Fruit fly (Drosophila melanogaster) whole organism, wandering third instar larva: ENCODE data around the gene CG31909.

ENCODE experiments used
- Abd-B ChIP-seq: fragments of >200 bp; optimal IDR thresholded peaks from 2 replicates; lab custom pipeline; 2017; ENCODE audit warnings: missing biosample characterization, missing genetic modification characterization
- CG32264 ChIP-seq: fragments of 200-800 bp; sonication (Bioruptor generic); optimal IDR thresholded peaks from 2 replicates; lab custom pipeline; 2016; ENCODE audit warnings: missing biosample characterization, missing genetic modification characterization
- CG9705 ChIP-seq: fragments of 200-800 bp; sonication (Bioruptor generic); optimal IDR thresholded peaks from 2 replicates; lab custom pipeline; 2018; ENCODE audit warnings: missing biosample characterization, mild to moderate bottlenecking, missing genetic modification characterization
- CrebA ChIP-seq: fragments of 200-800 bp; sonication (Bioruptor generic); optimal IDR thresholded peaks from 2 replicates; lab custom pipeline; 2016; ENCODE audit warnings: missing biosample characterization, mild to moderate bottlenecking, missing genetic modification characterization, borderline replicate concordance
- Dfd ChIP-seq: fragments of >200 bp; optimal IDR thresholded peaks from 2 replicates; lab custom pipeline; 2017; ENCODE audit warnings: missing biosample characterization, missing genetic modification characterization
- Dif ChIP-seq: fragments of 200-275, 200-300 bp; sonication (Bioruptor generic); optimal IDR thresholded peaks from 2 replicates; lab custom pipeline; 2018; ENCODE audit warnings: missing biosample characterization, missing genetic modification characterization; ENCODE audit not compliant: partially characterized antibody
- GATAd ChIP-seq: sonication (Bioruptor generic); optimal IDR thresholded peaks from 2 replicates; lab custom pipeline; 2016; ENCODE audit warnings: missing biosample characterization, missing genetic modification characterization
- HLH106 ChIP-seq: fragments of 200-800 bp; optimal IDR thresholded peaks from 3 replicates; lab custom pipeline; 2019; ENCODE audit warnings: missing biosample characterization, mild to moderate bottlenecking, missing genetic modification characterization, moderate library complexity
- Hnf4 ChIP-seq: fragments of 200-800 bp; sonication (Bioruptor generic); optimal IDR thresholded peaks from 2 replicates; lab custom pipeline; 2016; ENCODE audit warnings: missing biosample characterization, mild to moderate bottlenecking, missing genetic modification characterization
- Hr78 ChIP-seq: fragments of >200 bp; optimal IDR thresholded peaks from 2 replicates; lab custom pipeline; 2017; ENCODE audit warnings: missing biosample characterization, missing genetic modification characterization
- Hr83 ChIP-seq: fragments of 200-300 bp; sonication (Bioruptor generic); optimal IDR thresholded peaks from 2 replicates; lab custom pipeline; 2016; ENCODE audit warnings: missing biosample characterization, mild to moderate bottlenecking, missing genetic modification characterization, moderate library complexity; ENCODE audit not compliant: poor library complexity, severe bottlenecking
- Jra ChIP-seq: sonication (Bioruptor generic); optimal IDR thresholded peaks from 2 replicates; lab custom pipeline; 2016; ENCODE audit warnings: missing biosample characterization, missing genetic modification characterization
- Mio ChIP-seq: sonication (Bioruptor generic); optimal IDR thresholded peaks from 2 replicates; lab custom pipeline; 2016; ENCODE audit warnings: missing biosample characterization, missing genetic modification characterization
- Myc ChIP-seq: fragments of >200 bp; optimal IDR thresholded peaks from 2 replicates; lab custom pipeline; 2017
- N ChIP-seq: fragments of >200 bp; optimal IDR thresholded peaks from 2 replicates; lab custom pipeline; 2018; ENCODE audit warnings: missing biosample characterization, missing external identifiers, missing genetic modification characterization
- OdsH ChIP-seq: fragments of 200-800 bp; sonication (Bioruptor generic); optimal IDR thresholded peaks from 2 replicates; lab custom pipeline; 2016; ENCODE audit warnings: missing biosample characterization, mild to moderate bottlenecking, missing genetic modification characterization
- Rel ChIP-seq, 2 experiments: fragments of 200-800 bp; sonication (Bioruptor generic) in 1 of 2; optimal IDR thresholded peaks; 2 replicates in 1 of 2; 3 replicates in 1 of 2; lab custom pipeline; 2016 to 2019; ENCODE audit warnings: mild to moderate bottlenecking in 2 of 2, missing biosample characterization in 2 of 2, missing genetic modification characterization in 2 of 2, moderate library complexity in 1 of 2
- Sp1 ChIP-seq: fragments of 200-800 bp; sonication (Bioruptor generic); optimal IDR thresholded peaks from 3 replicates; lab custom pipeline; 2019; ENCODE audit warnings: missing biosample characterization, mild to moderate bottlenecking, missing genetic modification characterization, moderate library complexity
- Vsx2 ChIP-seq: fragments of 200-300, 225-300 bp; sonication (Bioruptor generic); optimal IDR thresholded peaks from 2 replicates; lab custom pipeline; 2018; ENCODE audit warnings: missing biosample characterization, missing genetic modification characterization; ENCODE audit not compliant: partially characterized antibody
- br ChIP-seq: fragments of 200-800 bp; sonication (Bioruptor generic); optimal IDR thresholded peaks from 2 replicates; lab custom pipeline; 2016; ENCODE audit warnings: missing biosample characterization, missing genetic modification characterization
- brk ChIP-seq: fragments of 200-800 bp; sonication (Bioruptor generic); optimal IDR thresholded peaks from 2 replicates; lab custom pipeline; 2016; ENCODE audit warnings: missing biosample characterization, mild to moderate bottlenecking, missing genetic modification characterization
- dl ChIP-seq, 2 experiments: fragments of 175-275, 200-275 bp in 1 of 2; fragments of 200-275 bp in 1 of 2; sonication (Bioruptor generic); optimal IDR thresholded peaks; lab custom pipeline; 2018; ENCODE audit warnings: mild to moderate bottlenecking in 2 of 2, missing biosample characterization in 2 of 2, missing genetic modification characterization in 2 of 2, moderate library complexity in 2 of 2; ENCODE audit not compliant: partially characterized antibody in 2 of 2, insufficient read depth in 1 of 2
- dmrt93B ChIP-seq: fragments of 200-800 bp; sonication (Bioruptor generic); optimal IDR thresholded peaks from 2 replicates; lab custom pipeline; 2018; ENCODE audit warnings: missing biosample characterization, mild to moderate bottlenecking, missing genetic modification characterization
- dsf ChIP-seq: sonication (Bioruptor generic); optimal IDR thresholded peaks from 2 replicates; lab custom pipeline; 2016; ENCODE audit warnings: missing biosample characterization, missing genetic modification characterization, borderline replicate concordance
- ey ChIP-seq: fragments of 200-800 bp; sonication (Bioruptor generic); optimal IDR thresholded peaks from 2 replicates; lab custom pipeline; 2016; ENCODE audit warnings: missing biosample characterization, missing genetic modification characterization
- foxo ChIP-seq, 2 experiments: fragments of 200-800 bp; sonication (Bioruptor generic); optimal IDR thresholded peaks; 2 replicates in 1 of 2; 3 replicates in 1 of 2; lab custom pipeline; 2016 to 2017; ENCODE audit warnings: missing biosample characterization in 2 of 2, missing genetic modification characterization in 2 of 2
- fru ChIP-seq: fragments of 200-800 bp; sonication (Bioruptor generic); optimal IDR thresholded peaks from 3 replicates; lab custom pipeline; 2016; ENCODE audit warnings: missing biosample characterization, mild to moderate bottlenecking, missing genetic modification characterization
- h ChIP-seq: fragments of 200-800 bp; sonication (Bioruptor generic); optimal IDR thresholded peaks from 3 replicates; lab custom pipeline; 2016; ENCODE audit warnings: missing biosample characterization, mild to moderate bottlenecking, missing genetic modification characterization
- jim ChIP-seq: fragments of 175-275, 200-325 bp; sonication (Bioruptor generic); optimal IDR thresholded peaks from 2 replicates; lab custom pipeline; 2016; ENCODE audit warnings: missing biosample characterization, mild to moderate bottlenecking, missing genetic modification characterization
- lola ChIP-seq: fragments of >200 bp; optimal IDR thresholded peaks from 2 replicates; lab custom pipeline; 2017; ENCODE audit warnings: missing biosample characterization, missing genetic modification characterization
- pan ChIP-seq: fragments of >200 bp; optimal IDR thresholded peaks from 2 replicates; lab custom pipeline; 2017
- psq ChIP-seq: fragments of 200-800 bp; sonication (Bioruptor generic); optimal IDR thresholded peaks from 3 replicates; lab custom pipeline; 2017; ENCODE audit warnings: missing biosample characterization, mild to moderate bottlenecking, missing genetic modification characterization, moderate library complexity
- rgr ChIP-seq: fragments of 200-800 bp; sonication (Bioruptor generic); optimal IDR thresholded peaks from 3 replicates; lab custom pipeline; 2016; ENCODE audit warnings: missing biosample characterization, mild to moderate bottlenecking, missing genetic modification characterization
- sage ChIP-seq: fragments of 200-800 bp; sonication (Bioruptor generic); optimal IDR thresholded peaks from 2 replicates; lab custom pipeline; 2016; ENCODE audit warnings: missing biosample characterization, mild to moderate bottlenecking, missing genetic modification characterization
- sv ChIP-seq: fragments of 200-800 bp; sonication (Bioruptor generic); optimal IDR thresholded peaks from 3 replicates; lab custom pipeline; 2016; ENCODE audit warnings: missing biosample characterization, missing genetic modification characterization
- tai ChIP-seq: sonication (Bioruptor generic); optimal IDR thresholded peaks from 2 replicates; lab custom pipeline; 2016; ENCODE audit warnings: missing biosample characterization, missing genetic modification characterization
- usp ChIP-seq: fragments of >200 bp; optimal IDR thresholded peaks from 2 replicates; lab custom pipeline; 2017; ENCODE audit warnings: missing biosample characterization, missing genetic modification characterization
- woc ChIP-seq: sonication (Bioruptor generic); optimal IDR thresholded peaks from 2 replicates; lab custom pipeline; 2016; ENCODE audit warnings: missing biosample characterization, mild to moderate bottlenecking, missing genetic modification characterization

The CG31909 gene

dm6 chr2L:7294964-7295363 lies 37.7 kb downstream of the CG31909 start:
- TF ChIP-seq HLH106 (tag; lab: Kevin White, UChicago) (no peak), Rel (GFP tag; optimal IDR thresholded peaks at IDR 0.05; lab: Kevin White, UChicago) (no peak), Rel (tag; optimal IDR thresholded peaks at IDR 0.05; lab: Kevin White, UChicago) (no peak), CG9705 (GFP tag; lab: Kevin White, UChicago) (no peak), fru (GFP tag; lab: Kevin White, UChicago) (no peak), CG32264 (GFP tag; lab: Kevin White, UChicago) (no peak), Hr83 (GFP tag; lab: Kevin White, UChicago) (no peak), foxo (GFP tag; optimal IDR thresholded peaks at IDR 0.05; lab: Kevin White, UChicago) (no peak), OdsH (GFP tag; lab: Kevin White, UChicago) (no peak), Dif (GFP tag; lab: Kevin White, UChicago) (no peak), Dfd (GFP tag; lab: Kevin White, UChicago) (no peak), dsf (GFP tag; lab: Kevin White, UChicago) (no peak), dl (GFP tag; optimal IDR thresholded peaks at IDR 0.05; lab: Kevin White, UChicago; ENCODE audit: insufficient read depth in 1 of 2, partially characterized antibody in 2 of 2) (no peak), Sp1 (GFP tag; lab: Kevin White, UChicago) (no peak), lola (no peak), sage (no peak), br (no peak), jim (GFP tag; lab: Kevin White, UChicago) (no peak), pan (no peak)

dm6 chr2L:7295924-7296323 lies 38.6 kb downstream of the CG31909 start:
- no peak for TF ChIP-seq Mio
- TF ChIP-seq brk (GFP tag; lab: Kevin White, UChicago) = no peak
- no peak for TF ChIP-seq jim (GFP tag; lab: Kevin White, UChicago)
- TF ChIP-seq Dif (GFP tag; lab: Kevin White, UChicago) = no peak
- TF ChIP-seq CrebA (GFP tag; lab: Kevin White, UChicago) = no peak
- TF ChIP-seq CG32264 (GFP tag; lab: Kevin White, UChicago) = no peak
- TF ChIP-seq dsf (GFP tag; lab: Kevin White, UChicago) = no peak
- no peak for TF ChIP-seq Jra (GFP tag; lab: Kevin White, UChicago)
- no peak for TF ChIP-seq GATAd (GFP tag; lab: Kevin White, UChicago)
- peak; percentile 52 for TF ChIP-seq HLH106 (tag; lab: Kevin White, UChicago)
- TF ChIP-seq sv (GFP tag; lab: Kevin White, UChicago) = peak; percentile 70
- TF ChIP-seq N (GFP tag; lab: Kevin White, UChicago) = no peak
- no peak for TF ChIP-seq lola
- no peak for TF ChIP-seq dl (GFP tag; optimal IDR thresholded peaks at IDR 0.05; lab: Kevin White, UChicago; ENCODE audit: insufficient read depth in 1 of 2, partially characterized antibody in 2 of 2)
- TF ChIP-seq br = peak; percentile 19
- TF ChIP-seq CG9705 (GFP tag; lab: Kevin White, UChicago) = no peak
- TF ChIP-seq OdsH (GFP tag; lab: Kevin White, UChicago) = peak; percentile 23
- no peak for TF ChIP-seq tai (GFP tag; lab: Kevin White, UChicago)
- TF ChIP-seq pan = no peak
- TF ChIP-seq Hr83 (GFP tag; lab: Kevin White, UChicago) = no peak
- no peak for TF ChIP-seq Dfd (GFP tag; lab: Kevin White, UChicago)
- TF ChIP-seq Rel (GFP tag; optimal IDR thresholded peaks at IDR 0.05; lab: Kevin White, UChicago) = no peak
- TF ChIP-seq Rel (tag; optimal IDR thresholded peaks at IDR 0.05; lab: Kevin White, UChicago) = peak; percentile 8
- peak; percentile 37 for TF ChIP-seq Sp1 (GFP tag; lab: Kevin White, UChicago)
- TF ChIP-seq psq (GFP tag; lab: Kevin White, UChicago) = peak; percentile 9
- TF ChIP-seq dmrt93B (GFP tag; lab: Kevin White, UChicago) = no peak
- TF ChIP-seq Myc = no peak
- peak; percentile 45 for TF ChIP-seq rgr (GFP tag; lab: Kevin White, UChicago)
- peak in 1 of 2 experiments; percentile 61 for TF ChIP-seq foxo (GFP tag; optimal IDR thresholded peaks at IDR 0.05; lab: Kevin White, UChicago)
- TF ChIP-seq Hr78 = no peak
- TF ChIP-seq woc (GFP tag; lab: Kevin White, UChicago) = peak; percentile 18
- TF ChIP-seq sage = no peak
- TF ChIP-seq h (GFP tag; lab: Kevin White, UChicago) = peak; percentile 54
- no peak for TF ChIP-seq Abd-B (GFP tag; lab: Kevin White, UChicago)
- TF ChIP-seq Vsx2 (GFP tag; lab: Kevin White, UChicago) = no peak
- peak; percentile 29 for TF ChIP-seq ey (GFP tag; lab: Kevin White, UChicago)
- no peak for TF ChIP-seq usp
- TF ChIP-seq fru (GFP tag; lab: Kevin White, UChicago) = peak; percentile 49
- TF ChIP-seq Hnf4 = no peak
